Fruit fly (Drosophila melanogaster): Measurements from ENCODE around the gene Pdp1.

Gene Pdp1

DNA sequence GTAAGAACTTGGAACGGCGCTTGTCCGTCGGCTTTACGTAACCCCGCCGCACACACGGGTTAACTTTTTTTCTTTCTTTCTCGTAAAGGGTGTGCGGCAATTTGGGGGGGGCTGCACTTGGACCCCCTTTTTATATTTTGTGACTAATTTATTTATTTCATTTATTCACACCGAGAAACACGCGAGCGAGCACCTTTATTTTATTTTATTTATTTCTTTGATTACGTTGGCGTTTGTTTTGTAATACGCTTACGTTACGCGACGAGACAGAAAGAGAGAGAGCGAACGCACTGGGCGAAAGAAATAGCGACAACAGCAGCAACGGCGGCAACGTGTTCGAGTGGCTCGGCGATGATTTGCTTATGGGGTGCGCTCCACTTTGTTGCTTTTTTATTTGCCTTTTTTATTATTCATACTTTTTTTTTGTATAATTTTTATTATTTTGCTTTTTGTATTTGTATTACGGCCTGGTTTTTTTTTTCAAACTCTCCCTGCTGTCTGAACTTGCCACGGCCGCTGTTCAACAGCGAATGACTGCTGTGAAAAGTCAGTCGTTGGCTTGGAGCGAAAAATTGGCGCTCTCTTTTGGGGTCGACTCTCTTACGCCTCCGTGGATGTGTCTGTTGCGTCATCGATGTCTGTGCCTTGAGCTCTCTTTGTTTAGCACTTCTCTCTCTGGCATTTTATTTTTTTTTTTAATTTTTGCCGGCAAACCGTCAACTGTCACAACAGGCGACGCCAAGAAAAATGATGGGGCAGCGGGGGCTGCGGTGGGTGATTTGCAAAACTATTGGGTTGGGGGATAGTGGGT, 57.7 kb downstream of the Pdp1 start, which contains the start of gene CG32369 (continued):
- TF ChIP-seq HmgZ (tag; optimal IDR thresholded peaks at IDR 0.05) (peak; percentile 17), cato (GFP tag; optimal IDR thresholded peaks at IDR 0.05; ENCODE audit: borderline replicate concordance) (no peak), hbn (GFP tag; IDR thresholded peaks at IDR 0.05; ENCODE audit: partially characterized antibody) (no peak), Bdp1 (GFP tag; optimal IDR thresholded peaks at IDR 0.05) (no peak), Hr51 (GFP tag; optimal IDR thresholded peaks at IDR 0.05) (peak in 1 of 2 experiments; percentile 53), gcm (GFP tag; optimal IDR thresholded peaks at IDR 0.05) (no peak), CG10147 (GFP tag; optimal IDR thresholded peaks at IDR 0.05) (no peak), gt (GFP tag; IDR thresholded peaks at IDR 0.05) (no peak), sob (GFP tag; IDR thresholded peaks at IDR 0.05) (peak; percentile 47), CG9437 (GFP tag; optimal IDR thresholded peaks at IDR 0.05) (peak; percentile 99), CG16779 (GFP tag; IDR thresholded peaks at IDR 0.05) (no peak), ro (GFP tag; IDR thresholded peaks at IDR 0.05) (no peak), CG31441 (GFP tag; IDR thresholded peaks at IDR 0.05) (no peak), CG5180 (GFP tag; optimal IDR thresholded peaks at IDR 0.05) (peak; percentile 60), Fer2 (tag; optimal IDR thresholded peaks at IDR 0.05) (no peak), CG15011 (GFP tag; optimal IDR thresholded peaks at IDR 0.05) (no peak), unpg (GFP tag; optimal IDR thresholded peaks at IDR 0.05) (peak; percentile 13), Drgx (GFP tag; IDR thresholded peaks at IDR 0.05) (peak; percentile 93), Rx (GFP tag; IDR thresholded peaks at IDR 0.05) (no peak), mirr (GFP tag; optimal IDR thresholded peaks at IDR 0.05) (peak; percentile 71), Dll (GFP tag; IDR thresholded peaks at IDR 0.05; ENCODE audit: partially characterized antibody) (0 out of 4 replicates have a peak, but pooled peaks have one; percentile 46), Atf-2 (GFP tag; optimal IDR thresholded peaks at IDR 0.05) (no peak), CG1233 (GFP tag; optimal IDR thresholded peaks at IDR 0.05) (no peak), rib (GFP tag; IDR thresholded peaks at IDR 0.05) (peak; percentile 85), tll (GFP tag; optimal IDR thresholded peaks at IDR 0.05) (no peak), ase (GFP tag; IDR thresholded peaks at IDR 0.05) (no peak), psq (GFP tag; optimal IDR thresholded peaks at IDR 0.05) (no peak), CG3847 (GFP tag; IDR thresholded peaks at IDR 0.05) (no peak), cas (GFP tag; IDR thresholded peaks at IDR 0.05) (no peak), CG7839 (tag; optimal IDR thresholded peaks at IDR 0.05) (peak; percentile 20), Xrp1 (GFP tag; IDR thresholded peaks at IDR 0.05) (0 out of 2 replicates have a peak, but pooled peaks have one; percentile 22), CG43689 (GFP tag; IDR thresholded peaks at IDR 0.05) (no peak), gro (GFP tag; optimal IDR thresholded peaks at IDR 0.05) (peak; percentile 68), CG6175 (GFP tag; IDR thresholded peaks at IDR 0.05) (no peak), CG7357 (GFP tag; IDR thresholded peaks at IDR 0.05) (no peak), dmrt99B (tag; optimal IDR thresholded peaks at IDR 0.05) (peak; percentile 49), nom (GFP tag; optimal IDR thresholded peaks at IDR 0.05) (peak; percentile 92), CG34422 (GFP tag; IDR thresholded peaks at IDR 0.05) (peak; percentile 76; the same call in 1 of the 3 replicates), CG4282 (GFP tag; optimal IDR thresholded peaks at IDR 0.05) (no peak)
